Worm (Caenorhabditis elegans): ENCODE results near the gene unc-4.

ce11 chrII:9936859-9937258, 36.7 kb upstream of the unc-4 start, which contains the start of gene C05C10.3:
- TF ChIP-seq tbx-11 (GFP tag; IDR thresholded peaks at IDR 0.05) = no peak
- TF ChIP-seq ama-1 (optimal IDR thresholded peaks at IDR 0.05) = no peak
- no peak for TF ChIP-seq tbx-37 (GFP tag; conservative IDR thresholded peaks at IDR 0.05)
- TF ChIP-seq aly-1 (tag; optimal IDR thresholded peaks at IDR 0.05) = no peak
- TF ChIP-seq sea-1 (GFP tag; conservative IDR thresholded peaks at IDR 0.05) = no peak
- no peak for TF ChIP-seq tra-4 (tag; optimal IDR thresholded peaks at IDR 0.05)
- TF ChIP-seq flt-1 (GFP tag; IDR thresholded peaks at IDR 0.05) = no peak
- no peak for TF ChIP-seq scrt-1 (GFP tag; IDR thresholded peaks at IDR 0.05)
- TF ChIP-seq pes-1 (GFP tag; IDR thresholded peaks at IDR 0.05) = no peak
- no peak for TF ChIP-seq F13C5.2 (tag; optimal IDR thresholded peaks at IDR 0.05)
- no peak for TF ChIP-seq ceh-36 (tag; optimal IDR thresholded peaks at IDR 0.05)
- TF ChIP-seq hmbx-1 (tag; optimal IDR thresholded peaks at IDR 0.05) = no peak
- no peak for TF ChIP-seq hnd-1 (tag; optimal IDR thresholded peaks at IDR 0.05)

Measured in whole organism, early embryonic.